Fruit fly (Drosophila melanogaster): ENCODE results near the gene CG32069.

CG32069 gene

dm6 chr3L:11089805-11090440 lies 27.5 kb upstream of the CG32069 start (continued):
- peak; percentile 68 for TF ChIP-seq CG5245 (GFP tag; optimal IDR thresholded peaks at IDR 0.05)
- TF ChIP-seq tap (tag; optimal IDR thresholded peaks at IDR 0.05): peak; percentile 87
- TF ChIP-seq kah (GFP tag; optimal IDR thresholded peaks at IDR 0.05): peak; percentile 82
- TF ChIP-seq Atf-2 (GFP tag; optimal IDR thresholded peaks at IDR 0.05): peak; percentile 88
- peak; percentile 96 for TF ChIP-seq Ets65A (GFP tag)
- peak; percentile 89 for TF ChIP-seq Camta (GFP tag; optimal IDR thresholded peaks at IDR 0.05)
- TF ChIP-seq sens-2 (GFP tag; IDR thresholded peaks at IDR 0.05): peak; percentile 63
- TF ChIP-seq Dbx (GFP tag; IDR thresholded peaks at IDR 0.05): peak; percentile 53; the same call in 1 of the 3 replicates
- peak; percentile 34 for TF ChIP-seq en (GFP tag; optimal IDR thresholded peaks at IDR 0.05)
- TF ChIP-seq mld (GFP tag; IDR thresholded peaks at IDR 0.05; ENCODE audit: partially characterized antibody): no peak
- peak; percentile 68 for TF ChIP-seq ssp (GFP tag; IDR thresholded peaks at IDR 0.05)
- TF ChIP-seq ap (GFP tag; IDR thresholded peaks at IDR 0.05): peak; percentile 36
- TF ChIP-seq zfh2 (GFP tag; optimal IDR thresholded peaks at IDR 0.05): peak; percentile 46
- TF ChIP-seq CG10431 (GFP tag; optimal IDR thresholded peaks at IDR 0.05): peak; percentile 68
- TF ChIP-seq oc (tag; optimal IDR thresholded peaks at IDR 0.05): peak; percentile 81
- TF ChIP-seq CG10979 (tag; optimal IDR thresholded peaks at IDR 0.05): peak; percentile 95
- peak; percentile 87 for TF ChIP-seq cwo (GFP tag; optimal IDR thresholded peaks at IDR 0.05)
- peak; percentile 83 for TF ChIP-seq CG11398 (GFP tag; optimal IDR thresholded peaks at IDR 0.05)
- peak; percentile 54; the same call in 1 of the 2 replicates for TF ChIP-seq CG10321 (GFP tag; IDR thresholded peaks at IDR 0.05)
- peak; percentile 87 for TF ChIP-seq ems (GFP tag; optimal IDR thresholded peaks at IDR 0.05)
- TF ChIP-seq Nf-YC (tag; optimal IDR thresholded peaks at IDR 0.05): peak; percentile 84
- peak; percentile 85 for TF ChIP-seq CG1233 (GFP tag; optimal IDR thresholded peaks at IDR 0.05)
- TF ChIP-seq phol (tag; optimal IDR thresholded peaks at IDR 0.05): peak; percentile 91
- TF ChIP-seq ato (GFP tag; IDR thresholded peaks at IDR 0.05; ENCODE audit: partially characterized antibody): no peak
- peak; percentile 82 for TF ChIP-seq bab2 (GFP tag; optimal IDR thresholded peaks at IDR 0.05)
- TF ChIP-seq CG17802 (tag; optimal IDR thresholded peaks at IDR 0.05): peak; percentile 3
- peak; percentile 74 for TF ChIP-seq CG32767 (GFP tag; IDR thresholded peaks at IDR 0.05)
- peak; percentile 93 for TF ChIP-seq Sox102F (GFP tag; optimal IDR thresholded peaks at IDR 0.05)
- peak; percentile 77 for TF ChIP-seq CG18011 (GFP tag; optimal IDR thresholded peaks at IDR 0.05)
- TF ChIP-seq CG17186 (GFP tag; optimal IDR thresholded peaks at IDR 0.05): peak; percentile 52
- TF ChIP-seq CG12659 (GFP tag; optimal IDR thresholded peaks at IDR 0.05): peak; percentile 96
- TF ChIP-seq ab (GFP tag; optimal IDR thresholded peaks at IDR 0.05): peak; percentile 51
- peak; percentile 96 for TF ChIP-seq CG2712 (tag; optimal IDR thresholded peaks at IDR 0.05)
- no peak for TF ChIP-seq CG2129 (GFP tag; IDR thresholded peaks at IDR 0.05; ENCODE audit: partially characterized antibody)
- TF ChIP-seq ro (GFP tag; IDR thresholded peaks at IDR 0.05): peak; percentile 71; the same call in 1 of the 2 replicates
- TF ChIP-seq CG7839 (tag; optimal IDR thresholded peaks at IDR 0.05): peak; percentile 97
- no peak for TF ChIP-seq bigmax (GFP tag; optimal IDR thresholded peaks at IDR 0.05)
- peak; percentile 83 for TF ChIP-seq CG4282 (GFP tag; optimal IDR thresholded peaks at IDR 0.05)
- peak; percentile 34 for TF ChIP-seq pb (GFP tag; optimal IDR thresholded peaks at IDR 0.05)
- TF ChIP-seq luna (GFP tag; optimal IDR thresholded peaks at IDR 0.05): no peak
- no peak for TF ChIP-seq Tbp (GFP tag; optimal IDR thresholded peaks at IDR 0.05)
- peak; percentile 96 for TF ChIP-seq CG9437 (GFP tag; optimal IDR thresholded peaks at IDR 0.05)
- TF ChIP-seq pnt (GFP tag; optimal IDR thresholded peaks at IDR 0.05): peak; percentile 69
- TF ChIP-seq lov (optimal IDR thresholded peaks at IDR 0.05): no peak
- TF ChIP-seq lov (GFP tag; IDR thresholded peaks at IDR 0.05): peak; percentile 82
- peak; percentile 79 for TF ChIP-seq Bdp1 (GFP tag; optimal IDR thresholded peaks at IDR 0.05)
- TF ChIP-seq Fer2 (tag; optimal IDR thresholded peaks at IDR 0.05): no peak
- TF ChIP-seq bowl (GFP tag; IDR thresholded peaks at IDR 0.05): no peak
- no peak for TF ChIP-seq exex (tag; optimal IDR thresholded peaks at IDR 0.05)
- no peak for TF ChIP-seq h (optimal IDR thresholded peaks at IDR 0.05)
- peak; percentile 94 for TF ChIP-seq CG4424 (GFP tag; optimal IDR thresholded peaks at IDR 0.05)
